Worm (Caenorhabditis elegans): ENCODE results near the gene plc-2.

DNA sequence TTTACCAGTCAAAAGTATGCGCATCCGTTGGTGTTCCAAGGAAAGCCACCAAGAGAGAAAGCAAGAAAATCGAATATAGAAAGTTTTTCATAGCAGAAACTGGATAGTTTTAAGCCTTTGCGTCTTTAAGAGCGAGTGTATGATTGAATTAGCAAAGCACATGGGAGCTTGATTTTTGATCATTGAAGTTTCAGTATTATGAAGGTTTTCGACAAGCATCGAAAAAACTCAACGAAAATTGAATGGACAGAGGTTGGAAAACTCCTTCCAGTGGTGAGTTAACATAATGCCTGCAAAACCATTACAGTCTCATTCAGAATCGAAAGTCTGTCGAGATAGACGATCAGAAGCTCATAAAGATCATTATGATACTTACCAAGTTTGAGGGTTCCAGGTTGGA, 1.5 kb downstream of the plc-2 start, which contains the start of gene Y75B12B.13:
- TF ChIP-seq lin-32 (GFP tag; optimal IDR thresholded peaks at IDR 0.05) (no peak), unc-62 (GFP tag; optimal IDR thresholded peaks at IDR 0.05) (no peak), mab-5 (tag; optimal IDR thresholded peaks at IDR 0.05) (no peak), unc-39 (tag; optimal IDR thresholded peaks at IDR 0.05) (no peak), lsy-2 (tag; optimal IDR thresholded peaks at IDR 0.05) (no peak), sptf-1 (tag; optimal IDR thresholded peaks at IDR 0.05) (no peak), tbx-8 (GFP tag; optimal IDR thresholded peaks at IDR 0.05) (no peak), nhr-12 (tag; optimal IDR thresholded peaks at IDR 0.05) (no peak)
